Fruit fly (Drosophila melanogaster): Measurements from ENCODE around the gene CG31643.
A peak's percentile ranks its signal among the peaks of the same experiment; 100 is the strongest.

Gene CG31643

DNA sequence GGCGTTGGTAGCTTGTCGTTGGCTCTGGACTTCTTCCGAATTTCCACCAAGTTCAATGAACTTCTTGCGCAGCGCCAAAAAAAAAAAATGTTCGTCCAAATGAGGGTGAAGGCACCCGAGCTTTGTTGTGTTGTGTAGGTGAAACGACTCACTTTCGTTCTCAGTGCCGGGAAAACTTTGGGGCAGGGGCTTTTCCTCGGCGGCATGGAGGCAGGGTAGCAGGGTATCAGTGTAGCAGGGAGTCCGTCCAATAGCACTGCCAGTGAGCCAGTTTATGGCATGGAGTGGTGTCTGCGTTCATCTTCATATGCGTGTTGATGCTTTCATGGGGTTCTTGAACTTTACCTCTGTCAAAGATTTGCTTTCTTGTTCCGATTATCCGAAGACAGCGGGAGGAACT, 36.4 kb downstream of the CG31643 start (continued):
- TF ChIP-seq HHEX (GFP tag; optimal IDR thresholded peaks at IDR 0.05) (no peak), tup (GFP tag; optimal IDR thresholded peaks at IDR 0.05) (no peak), Hr3 (GFP tag; optimal IDR thresholded peaks at IDR 0.05) (no peak), al (GFP tag; IDR thresholded peaks at IDR 0.05) (no peak), CG11696 (GFP tag; IDR thresholded peaks at IDR 0.05) (no peak), CG12219 (GFP tag; optimal IDR thresholded peaks at IDR 0.05) (no peak), CG10274 (GFP tag; optimal IDR thresholded peaks at IDR 0.05) (peak; percentile 34), CG9932 (GFP tag; IDR thresholded peaks at IDR 0.05) (no peak), ttk (GFP tag; IDR thresholded peaks at IDR 0.05) (no peak), dpn (GFP tag; optimal IDR thresholded peaks at IDR 0.05) (no peak), Sry-β (GFP tag; optimal IDR thresholded peaks at IDR 0.05) (no peak), Deaf1 (tag; optimal IDR thresholded peaks at IDR 0.05) (peak; percentile 43), kni (GFP tag; optimal IDR thresholded peaks at IDR 0.05) (peak; percentile 52), slp2 (GFP tag; optimal IDR thresholded peaks at IDR 0.05) (no peak), ci (GFP tag; IDR thresholded peaks at IDR 0.05) (peak; percentile 68), ham (GFP tag; IDR thresholded peaks at IDR 0.05) (no peak), CG10431 (GFP tag; optimal IDR thresholded peaks at IDR 0.05) (peak; percentile 13), Ravus (GFP tag; IDR thresholded peaks at IDR 0.05) (no peak), unpg (GFP tag; optimal IDR thresholded peaks at IDR 0.05) (no peak), cg (GFP tag; optimal IDR thresholded peaks at IDR 0.05) (peak; percentile 2), nerfin-1 (tag; optimal IDR thresholded peaks at IDR 0.05) (no peak), Atf3 (GFP tag; optimal IDR thresholded peaks at IDR 0.05) (no peak), psq (GFP tag; optimal IDR thresholded peaks at IDR 0.05) (no peak), crol (GFP tag; IDR thresholded peaks at IDR 0.05) (peak; percentile 60; the same call in 1 of the 2 replicates), dm (GFP tag; optimal IDR thresholded peaks at IDR 0.05) (no peak), CG31365 (tag; optimal IDR thresholded peaks at IDR 0.05) (no peak), fd64A (GFP tag; optimal IDR thresholded peaks at IDR 0.05) (peak; percentile 8), CG4328 (GFP tag; optimal IDR thresholded peaks at IDR 0.05) (no peak), GATAe (GFP tag; conservative IDR thresholded peaks at IDR 0.05) (no peak), Nf-YA (GFP tag; IDR thresholded peaks at IDR 0.05) (no peak), kay (GFP tag; optimal IDR thresholded peaks at IDR 0.05) (no peak), gsb (GFP tag; IDR thresholded peaks at IDR 0.05) (no peak), z (GFP tag; IDR thresholded peaks at IDR 0.05) (peak; percentile 79), ro (GFP tag; IDR thresholded peaks at IDR 0.05) (no peak), tll (GFP tag; optimal IDR thresholded peaks at IDR 0.05) (no peak), Blimp-1 (GFP tag; optimal IDR thresholded peaks at IDR 0.05) (peak; percentile 92), hb (GFP tag; IDR thresholded peaks at IDR 0.05; ENCODE audit: partially characterized antibody) (no peak), Eip74EF (GFP tag; optimal IDR thresholded peaks at IDR 0.05) (no peak), CG1792 (GFP tag; optimal IDR thresholded peaks at IDR 0.05) (no peak), Ssrp (tag; optimal IDR thresholded peaks at IDR 0.05) (no peak), chif (GFP tag; optimal IDR thresholded peaks at IDR 0.05) (no peak), CG14014 (GFP tag; IDR thresholded peaks at IDR 0.05) (no peak), Abd-B (GFP tag; optimal IDR thresholded peaks at IDR 0.05) (no peak), dmrt11E (tag; optimal IDR thresholded peaks at IDR 0.05) (no peak), yki (optimal IDR thresholded peaks at IDR 0.05) (no peak), CG2129 (GFP tag; IDR thresholded peaks at IDR 0.05; ENCODE audit: partially characterized antibody) (no peak), CG13894 (tag; optimal IDR thresholded peaks at IDR 0.05) (peak; percentile 41), pum (GFP tag; optimal IDR thresholded peaks at IDR 0.05) (no peak), CG2889 (GFP tag; IDR thresholded peaks at IDR 0.05) (0 out of 3 replicates have a peak, but pooled peaks have one; percentile 19), CG1832 (GFP tag; optimal IDR thresholded peaks at IDR 0.05) (no peak), trh (GFP tag; optimal IDR thresholded peaks at IDR 0.05) (no peak), CG18476 (GFP tag; optimal IDR thresholded peaks at IDR 0.05) (no peak)

Measured in whole organism, embryonic.